Worm (Caenorhabditis elegans) whole organism, L1 larva: ENCODE results near the gene F18E9.4.

Experiments
- C04F5.9 ChIP-seq: sonication (generic microtip); optimal IDR thresholded peaks from 2 replicates; lab custom pipeline; 2016; ENCODE audit warnings: missing genetic modification characterization, missing compliant biosample characterization
- C16A3.4 ChIP-seq: fragments of 150-350 bp; optimal IDR thresholded peaks from 2 replicates; lab custom pipeline; 2014; ENCODE audit warnings: missing biosample characterization, missing genetic modification characterization
- F16B12.6 ChIP-seq: fragments of 150-350 bp; optimal IDR thresholded peaks from 2 replicates; lab custom pipeline; 2014; ENCODE audit warnings: missing biosample characterization, missing genetic modification characterization
- Y116A8C.19 ChIP-seq: sonication (generic microtip); optimal IDR thresholded peaks from 2 replicates; lab custom pipeline; 2016; ENCODE audit warnings: missing compliant biosample characterization, missing genetic modification characterization, borderline replicate concordance
- ama-1 ChIP-seq: fragments of 150-350 bp; optimal IDR thresholded peaks from 2 replicates; lab custom pipeline; 2014
- ceh-63 ChIP-seq: fragments of 200-800 bp; sonication (Bioruptor generic); optimal IDR thresholded peaks from 2 replicates; lab custom pipeline; 2018; ENCODE audit warnings: mild to moderate bottlenecking, missing genetic modification characterization, missing compliant biosample characterization
- ceh-82 ChIP-seq, 3 experiments: fragments of 150-350 bp in 1 of 3; sonication (generic microtip) in 2 of 3; optimal IDR thresholded peaks; 2 replicates each; lab custom pipeline; 2014 to 2017; ENCODE audit warnings: missing biosample characterization in 3 of 3, missing genetic modification characterization in 3 of 3
- ces-1 ChIP-seq: fragments of 150-350 bp; optimal IDR thresholded peaks from 2 replicates; lab custom pipeline; 2014; ENCODE audit warnings: missing biosample characterization, missing genetic modification reagents, missing genetic modification characterization
- dpl-1 ChIP-seq, 3 experiments: fragments of 150-350 bp in 2 of 3; sonication (generic microtip) in 1 of 3; optimal IDR thresholded peaks; 2 replicates each; lab custom pipeline; 2014 to 2017; ENCODE audit warnings: missing biosample characterization in 3 of 3, missing genetic modification characterization in 3 of 3, missing genetic modification reagents in 3 of 3
- dsc-1 ChIP-seq: sonication (generic microtip); optimal IDR thresholded peaks from 2 replicates; lab custom pipeline; 2016; ENCODE audit warnings: mild to moderate bottlenecking, missing genetic modification characterization, missing compliant biosample characterization
- efl-1 ChIP-seq, 4 experiments: fragments of 150-350 bp; optimal IDR thresholded peaks in 3 of 4; peaks in 1 of 4; 1 replicate in 1 of 4; 2 replicates in 3 of 4; lab custom pipeline; 2014; ENCODE audit warnings: missing biosample characterization in 2 of 4, missing genetic modification characterization in 2 of 4, missing genetic modification reagents in 2 of 4
- elt-2 ChIP-seq: sonication (generic microtip); optimal IDR thresholded peaks from 2 replicates; lab custom pipeline; 2016; ENCODE audit warnings: missing genetic modification characterization, mild to moderate bottlenecking, inconsistent platforms, missing compliant biosample characterization, missing genetic modification reagents
- fkh-10 ChIP-seq: sonication (generic microtip); optimal IDR thresholded peaks from 2 replicates; lab custom pipeline; 2017; ENCODE audit warnings: missing biosample characterization, missing genetic modification reagents, missing genetic modification characterization
- fkh-8 ChIP-seq: sonication (generic microtip); optimal IDR thresholded peaks from 2 replicates; lab custom pipeline; 2016; ENCODE audit warnings: mild to moderate bottlenecking, missing genetic modification characterization, missing compliant biosample characterization
- hlh-17 ChIP-seq: fragments of 200-800 bp; sonication (Bioruptor generic); optimal IDR thresholded peaks from 2 replicates; lab custom pipeline; 2018; ENCODE audit warnings: missing genetic modification characterization, mild to moderate bottlenecking, missing compliant biosample characterization, moderate library complexity, borderline replicate concordance
- hlh-4 ChIP-seq: sonication (generic microtip); optimal IDR thresholded peaks from 2 replicates; lab custom pipeline; 2016; ENCODE audit warnings: mild to moderate bottlenecking, missing genetic modification characterization, missing compliant biosample characterization
- hpl-2 ChIP-seq: fragments of 150-350 bp; optimal IDR thresholded peaks from 2 replicates; lab custom pipeline; 2014; ENCODE audit warnings: missing biosample characterization, missing genetic modification reagents, missing genetic modification characterization
- jun-1 ChIP-seq: fragments of 150-350 bp; optimal IDR thresholded peaks from 2 replicates; lab custom pipeline; 2014; ENCODE audit warnings: missing biosample characterization, missing genetic modification reagents, missing genetic modification characterization
- lin-14 ChIP-seq: fragments of 200-800 bp; sonication (Bioruptor generic); optimal IDR thresholded peaks from 2 replicates; lab custom pipeline; 2018; ENCODE audit warnings: mild to moderate bottlenecking, missing genetic modification characterization, moderate library complexity, missing compliant biosample characterization
- lir-3 ChIP-seq: sonication (generic microtip); optimal IDR thresholded peaks from 2 replicates; lab custom pipeline; 2016; ENCODE audit warnings: mild to moderate bottlenecking, missing genetic modification characterization, moderate library complexity, missing compliant biosample characterization; ENCODE audit not compliant: poor library complexity
- lsy-2 ChIP-seq, 2 experiments: fragments of 150-350 bp; optimal IDR thresholded peaks; 2 replicates each; lab custom pipeline; 2014; ENCODE audit warnings: missing biosample characterization in 2 of 2, missing genetic modification characterization in 2 of 2
- mdl-1 ChIP-seq, 2 experiments: fragments of 150-350 bp; optimal IDR thresholded peaks; 2 replicates each; lab custom pipeline; 2014 to 2017; ENCODE audit warnings: missing biosample characterization in 2 of 2, missing genetic modification characterization in 2 of 2, inconsistent platforms in 1 of 2
- mep-1 ChIP-seq: fragments of 150-350 bp; optimal IDR thresholded peaks from 2 replicates; lab custom pipeline; 2014; ENCODE audit warnings: missing biosample characterization, missing genetic modification characterization
- nhr-12 ChIP-seq: sonication (generic microtip); optimal IDR thresholded peaks from 2 replicates; lab custom pipeline; 2017; ENCODE audit warnings: missing biosample characterization, missing genetic modification characterization
- nhr-20 ChIP-seq: sonication (generic microtip); optimal IDR thresholded peaks from 2 replicates; lab custom pipeline; 2016; ENCODE audit warnings: mild to moderate bottlenecking, missing genetic modification characterization, missing compliant biosample characterization
- nhr-47 ChIP-seq: sonication (generic microtip); optimal IDR thresholded peaks from 2 replicates; lab custom pipeline; 2016; ENCODE audit warnings: mild to moderate bottlenecking, missing genetic modification characterization, moderate library complexity, missing compliant biosample characterization
- nhr-71 ChIP-seq: sonication (generic microtip); optimal IDR thresholded peaks from 2 replicates; lab custom pipeline; 2016; ENCODE audit warnings: mild to moderate bottlenecking, missing genetic modification characterization, moderate library complexity, missing compliant biosample characterization
- nhr-77 ChIP-seq: fragments of 150-350 bp; optimal IDR thresholded peaks from 2 replicates; lab custom pipeline; 2014; ENCODE audit warnings: missing biosample characterization, missing genetic modification characterization
- pax-3 ChIP-seq: fragments of 200-800 bp; sonication (Bioruptor generic); optimal IDR thresholded peaks from 2 replicates; lab custom pipeline; 2018; ENCODE audit warnings: mild to moderate bottlenecking, missing genetic modification characterization, moderate library complexity, missing compliant biosample characterization
- pqm-1 ChIP-seq: sonication (generic microtip); optimal IDR thresholded peaks from 3 replicates; lab custom pipeline; 2017; ENCODE audit warnings: missing biosample characterization, missing genetic modification characterization
- rnt-1 ChIP-seq: sonication (generic microtip); optimal IDR thresholded peaks from 2 replicates; lab custom pipeline; 2016; ENCODE audit warnings: mild to moderate bottlenecking, missing genetic modification characterization, moderate library complexity, missing compliant biosample characterization
- snu-23 ChIP-seq: sonication (generic microtip); optimal IDR thresholded peaks from 2 replicates; lab custom pipeline; 2016; ENCODE audit warnings: missing genetic modification characterization, missing compliant biosample characterization
- sox-4 ChIP-seq: sonication (generic microtip); optimal IDR thresholded peaks from 2 replicates; lab custom pipeline; 2016; ENCODE audit warnings: missing genetic modification characterization, missing compliant biosample characterization
- sup-37 ChIP-seq: fragments of 200-800 bp; sonication (Bioruptor generic); optimal IDR thresholded peaks from 2 replicates; lab custom pipeline; 2018; ENCODE audit warnings: mild to moderate bottlenecking, missing genetic modification characterization, missing compliant biosample characterization
- swsn-7 ChIP-seq: sonication (generic microtip); optimal IDR thresholded peaks from 2 replicates; lab custom pipeline; 2016; ENCODE audit warnings: missing genetic modification characterization, missing compliant biosample characterization
- tlp-1 ChIP-seq: fragments of 150-350 bp; optimal IDR thresholded peaks from 2 replicates; lab custom pipeline; 2014; ENCODE audit warnings: missing biosample characterization, missing genetic modification characterization
- unc-130 ChIP-seq: fragments of 150-350 bp; optimal IDR thresholded peaks from 2 replicates; lab custom pipeline; 2017; ENCODE audit warnings: missing biosample characterization, missing genetic modification characterization, inconsistent platforms
- unc-30 ChIP-seq: sonication (generic microtip); optimal IDR thresholded peaks from 2 replicates; lab custom pipeline; 2017; ENCODE audit warnings: missing biosample characterization, missing genetic modification characterization
- unc-86 ChIP-seq: sonication (generic microtip); optimal IDR thresholded peaks from 2 replicates; lab custom pipeline; 2016; ENCODE audit warnings: missing genetic modification characterization, missing compliant biosample characterization
- ztf-11 ChIP-seq, 2 experiments: sonication (generic microtip); optimal IDR thresholded peaks; 2 replicates each; lab custom pipeline; 2016 to 2017; ENCODE audit warnings: missing genetic modification characterization in 2 of 2, missing biosample characterization in 1 of 2, missing compliant biosample characterization in 1 of 2

F18E9.4 gene

DNA sequence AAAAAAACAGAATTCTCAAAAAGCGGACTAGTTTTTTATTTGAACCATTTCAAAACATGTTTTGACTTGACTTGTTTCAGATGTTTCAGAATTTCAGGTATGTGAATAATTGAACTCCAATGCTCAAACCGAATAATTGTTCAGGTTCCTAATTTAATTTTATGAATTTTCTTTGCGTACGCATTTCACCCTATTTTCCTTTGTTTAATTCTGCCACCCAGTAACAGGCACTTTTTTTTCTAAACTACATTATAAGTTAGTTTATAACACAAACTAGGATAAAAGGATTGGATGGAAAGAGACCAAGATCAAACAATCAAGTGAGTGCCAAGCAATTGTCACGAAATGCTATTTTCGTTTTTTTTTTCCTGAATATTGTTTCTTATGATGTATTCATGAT is 18.2 kb downstream of the F18E9.4 start:
- TF ChIP-seq efl-1 (optimal IDR thresholded peaks at IDR 0.05; lab: Kevin White, UChicago) (no peak), efl-1 (GFP tag; optimal IDR thresholded peaks at IDR 0.05 in 1 of 2; lab: Kevin White, UChicago) (peak in 1 of 2 experiments; percentile 17), unc-30 (tag; lab: Kevin White, UChicago) (no peak)

DNA sequence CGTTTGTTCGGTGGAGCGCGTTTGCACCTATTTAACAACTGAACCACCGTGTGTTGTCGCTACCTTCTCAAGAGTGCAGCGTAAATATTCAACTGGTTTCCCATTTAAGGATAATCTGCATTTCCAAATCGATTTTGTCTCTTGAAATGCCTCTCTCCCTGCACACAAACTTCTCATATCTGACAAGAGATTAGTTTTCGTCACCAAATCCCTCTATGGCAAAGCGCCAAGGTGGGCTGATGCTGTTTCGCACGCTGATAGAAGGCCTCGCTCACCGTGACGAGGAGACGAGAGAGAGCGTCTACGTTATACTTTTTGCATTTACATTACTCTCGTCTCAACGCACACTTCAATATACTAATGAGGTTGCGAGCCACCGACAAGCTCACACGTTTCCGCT is 19.4 kb downstream of the F18E9.4 start:
- TF ChIP-seq fkh-8 (peak; percentile 51), sox-4 (tag; lab: Kevin White, UChicago) (peak; percentile 17), unc-86 (no peak), dsc-1 (peak; percentile 74), lin-14 (GFP tag; lab: Kevin White, UChicago) (peak; percentile 11), pax-3 (tag; lab: Kevin White, UChicago) (peak; percentile 8), lsy-2 (tag; optimal IDR thresholded peaks at IDR 0.05; lab: Kevin White, UChicago) (no peak)

DNA sequence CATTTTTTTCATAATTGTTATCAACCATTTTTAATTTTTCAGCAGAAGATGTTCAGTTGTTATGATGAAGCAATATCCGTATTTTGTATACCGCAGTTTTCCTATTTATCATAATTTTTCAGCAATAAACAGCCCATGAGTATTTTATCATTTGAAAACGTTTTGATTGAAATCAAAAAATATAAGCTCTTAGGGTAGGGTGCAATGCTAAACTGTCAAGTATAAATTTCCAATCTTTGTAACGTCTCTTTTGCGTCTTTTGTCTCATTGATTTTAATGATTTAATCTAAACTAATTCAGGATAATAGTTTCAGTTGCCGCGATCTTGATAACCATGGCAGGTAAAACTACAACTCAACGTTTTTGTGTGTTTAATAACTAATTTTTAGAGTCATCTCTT is 20.9 kb downstream of the F18E9.4 start, which contains the start of gene F18E9.1:
F18E9.1 (plus strand) TSS at position 301 of the 400 bp plus-strand sequence.
- TF ChIP-seq sup-37 (GFP tag; lab: Kevin White, UChicago) (no peak), jun-1 (no peak), lin-14 (GFP tag; lab: Kevin White, UChicago) (no peak), F16B12.6 (tag; lab: Kevin White, UChicago) (no peak), tlp-1 (no peak), hlh-17 (GFP tag; lab: Kevin White, UChicago) (no peak), ceh-63 (GFP tag; lab: Kevin White, UChicago) (no peak), Y116A8C.19 (tag; lab: Kevin White, UChicago) (no peak), hlh-4 (tag; lab: Kevin White, UChicago) (no peak), pqm-1 (tag; lab: Kevin White, UChicago) (no peak), mep-1 (tag; lab: Kevin White, UChicago) (no peak), ces-1 (GFP tag; lab: Kevin White, UChicago) (no peak), ama-1 (lab: Kevin White, UChicago) (no peak), fkh-10 (no peak), ztf-11 (tag; optimal IDR thresholded peaks at IDR 0.05; lab: Kevin White, UChicago) (no peak)

DNA sequence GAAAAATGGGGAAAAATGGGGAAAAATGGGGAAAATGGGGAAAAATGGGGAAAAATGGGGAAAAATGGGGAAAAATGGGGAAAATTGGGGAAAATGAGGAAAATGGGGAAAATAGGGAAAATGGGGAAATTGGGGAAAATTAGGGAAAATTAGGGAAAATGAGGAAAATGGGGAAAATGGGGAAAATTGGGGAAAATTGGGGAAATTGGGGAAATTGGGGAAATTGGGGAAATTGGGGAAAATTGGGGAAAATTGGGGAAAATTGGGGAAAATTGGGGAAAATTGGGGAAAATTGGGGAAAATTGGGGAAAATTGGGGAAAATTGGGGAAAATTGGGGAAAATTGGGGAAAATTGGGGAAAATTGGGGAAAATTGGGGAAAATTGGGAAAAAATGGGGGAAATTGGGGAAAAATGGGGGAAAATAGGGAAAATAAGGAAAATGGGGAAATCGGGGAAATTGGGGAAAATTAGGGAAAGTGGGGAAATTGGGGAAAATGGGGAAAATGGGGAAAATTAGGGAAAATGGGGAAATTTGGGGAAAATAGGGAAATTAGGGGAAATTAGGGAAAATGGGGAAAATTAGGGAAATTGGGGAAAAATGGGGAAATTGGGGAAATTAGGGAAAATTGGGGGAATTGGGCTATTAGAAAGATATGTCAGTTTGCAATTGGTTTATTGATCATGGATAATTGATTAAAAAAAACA is 22.6 kb downstream of the F18E9.4 start:
- TF ChIP-seq sox-4 (tag; lab: Kevin White, UChicago) (no peak), C16A3.4 (tag; lab: Kevin White, UChicago) (no peak), mdl-1 (tag; optimal IDR thresholded peaks at IDR 0.05; lab: Kevin White, UChicago) (no peak), rnt-1 (tag; lab: Kevin White, UChicago) (no peak)

DNA sequence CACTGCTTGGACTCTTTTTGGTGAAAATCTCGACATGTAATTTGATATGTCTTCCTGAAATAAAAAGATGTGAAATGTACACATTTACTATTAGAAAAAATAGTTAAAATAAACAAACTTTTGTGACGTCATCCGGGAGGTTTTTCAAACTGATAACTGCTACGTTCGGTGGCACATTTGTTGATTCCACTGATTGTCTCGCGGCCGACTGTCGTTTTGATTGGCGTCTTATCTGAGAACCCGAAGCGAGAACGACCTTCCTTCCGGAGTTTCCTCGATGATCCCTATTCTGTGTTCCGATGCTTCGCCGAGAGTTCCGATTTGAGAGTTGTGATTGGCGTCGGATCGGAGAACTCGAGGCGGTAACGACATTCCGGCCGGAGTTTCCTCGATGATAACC is 23.8 kb downstream of the F18E9.4 start:
- peak; percentile 29 for TF ChIP-seq elt-2 (tag; lab: Kevin White, UChicago)
- TF ChIP-seq fkh-10: no peak
- TF ChIP-seq rnt-1 (tag; lab: Kevin White, UChicago): no peak

DNA sequence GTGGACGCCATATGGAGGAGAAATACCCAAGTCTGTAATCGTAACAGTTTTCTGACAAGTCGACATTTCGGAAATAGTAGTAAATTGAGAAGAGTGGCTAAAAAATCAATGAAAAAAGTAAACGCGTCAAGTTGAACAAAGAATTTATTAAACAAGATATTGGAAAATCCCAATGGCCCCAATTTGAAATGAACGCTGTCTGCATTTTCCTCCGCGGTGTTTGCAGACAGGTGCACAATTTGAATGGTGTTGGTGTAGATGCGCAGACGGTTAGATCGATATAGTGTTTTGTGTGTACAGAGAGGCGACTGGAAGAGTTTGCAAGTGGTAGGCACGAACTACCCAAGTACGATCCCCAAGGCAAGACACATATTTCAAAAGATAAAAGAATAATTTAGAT is 24.7 kb downstream of the F18E9.4 start, which contains the start of the genes H35N09.2 and H35N09.1:
H35N09.2 (minus strand) TSS at position 54 of the 400 bp plus-strand sequence.
H35N09.1 (plus strand) TSS at position 335 of the 400 bp plus-strand sequence.
- TF ChIP-seq sup-37 (GFP tag; lab: Kevin White, UChicago) (no peak), nhr-20 (tag; lab: Kevin White, UChicago) (peak; percentile 56), ceh-63 (GFP tag; lab: Kevin White, UChicago) (no peak), lir-3 (tag; lab: Kevin White, UChicago) (no peak), swsn-7 (tag; lab: Kevin White, UChicago) (peak; percentile 30), mep-1 (tag; lab: Kevin White, UChicago) (peak; percentile 69), rnt-1 (tag; lab: Kevin White, UChicago) (peak; percentile 34), unc-130 (tag; lab: Kevin White, UChicago) (peak; percentile 12), nhr-47 (tag; lab: Kevin White, UChicago) (peak; percentile 45), nhr-71 (tag; lab: Kevin White, UChicago) (peak; percentile 49), lin-14 (GFP tag; lab: Kevin White, UChicago) (peak; percentile 71), C04F5.9 (tag; lab: Kevin White, UChicago) (no peak), nhr-77 (tag; lab: Kevin White, UChicago) (peak; percentile 25), C16A3.4 (tag; lab: Kevin White, UChicago) (peak; percentile 58), hpl-2 (GFP tag; lab: Kevin White, UChicago) (no peak), snu-23 (peak; percentile 61), ceh-82 (tag; optimal IDR thresholded peaks at IDR 0.05; lab: Kevin White, UChicago) (peak in 2 of 3 experiments; percentile 4 to 51), nhr-12 (tag; lab: Kevin White, UChicago) (no peak), fkh-8 (peak; percentile 23), dpl-1 (GFP tag; optimal IDR thresholded peaks at IDR 0.05; lab: Kevin White, UChicago) (peak; percentile 5 to 65 (median 55)), elt-2 (tag; lab: Kevin White, UChicago) (no peak)
